Fruit fly (Drosophila melanogaster) whole organism, adult: Measurements from ENCODE around the gene CG33060.

ENCODE experiments used
- CG11617 ChIP-seq: fragments of 200-800 bp; sonication (Bioruptor generic); optimal IDR thresholded peaks from 2 replicates; lab custom pipeline; 2017; ENCODE audit warnings: mild to moderate bottlenecking, missing biosample characterization, missing genetic modification reagents, missing genetic modification characterization
- CG12768 ChIP-seq: fragments of 200-800 bp; sonication (Bioruptor generic); optimal IDR thresholded peaks from 2 replicates; lab custom pipeline; 2017; ENCODE audit warnings: missing biosample characterization, missing genetic modification characterization, mild to moderate bottlenecking, moderate library complexity, missing genetic modification reagents
- CG14711 ChIP-seq: fragments of 200-800 bp; sonication (Bioruptor generic); optimal IDR thresholded peaks from 2 replicates; lab custom pipeline; 2018; ENCODE audit warnings: missing biosample characterization, mild to moderate bottlenecking, missing genetic modification characterization, moderate library complexity
- CG1620 ChIP-seq: fragments of 200-800 bp; sonication (Bioruptor generic); optimal IDR thresholded peaks from 2 replicates; lab custom pipeline; 2016; ENCODE audit warnings: missing biosample characterization, missing genetic modification characterization
- CG5204 ChIP-seq: fragments of 200-800 bp; sonication (Bioruptor generic); optimal IDR thresholded peaks from 2 replicates; lab custom pipeline; 2016; ENCODE audit warnings: missing biosample characterization, missing genetic modification characterization
- CG7045 ChIP-seq: fragments of 200-800 bp; sonication (Bioruptor generic); optimal IDR thresholded peaks from 2 replicates; lab custom pipeline; 2017; ENCODE audit warnings: missing biosample characterization, mild to moderate bottlenecking, missing genetic modification characterization
- CG7101 ChIP-seq: fragments of 200-800 bp; sonication (Bioruptor generic); optimal IDR thresholded peaks from 2 replicates; lab custom pipeline; 2018; ENCODE audit warnings: missing biosample characterization, mild to moderate bottlenecking, missing genetic modification characterization, moderate library complexity
- Clk ChIP-seq: fragments of 200-800 bp; sonication (Bioruptor generic); optimal IDR thresholded peaks from 2 replicates; lab custom pipeline; 2017; ENCODE audit warnings: missing biosample characterization, missing genetic modification characterization
- Crg-1 ChIP-seq: fragments of 200-800 bp; sonication (Bioruptor generic); optimal IDR thresholded peaks from 2 replicates; lab custom pipeline; 2016; ENCODE audit warnings: missing biosample characterization, missing genetic modification characterization
- Hr96 ChIP-seq: fragments of 200-800 bp; sonication (Bioruptor generic); optimal IDR thresholded peaks from 2 replicates; lab custom pipeline; 2016; ENCODE audit warnings: missing biosample characterization, missing genetic modification characterization
- Mnt ChIP-seq: fragments of 200-800 bp; sonication (Bioruptor generic); optimal IDR thresholded peaks from 2 replicates; lab custom pipeline; 2016; ENCODE audit warnings: missing biosample characterization, mild to moderate bottlenecking, missing genetic modification characterization
- bab1 ChIP-seq: fragments of 200-800 bp; sonication (Bioruptor generic); optimal IDR thresholded peaks from 3 replicates; lab custom pipeline; 2019; ENCODE audit warnings: missing biosample characterization, mild to moderate bottlenecking, missing genetic modification characterization, moderate library complexity
- cic ChIP-seq: fragments of 200-800 bp; sonication (Bioruptor generic); optimal IDR thresholded peaks from 2 replicates; lab custom pipeline; 2017; ENCODE audit warnings: missing biosample characterization, mild to moderate bottlenecking, missing genetic modification characterization, moderate library complexity
- cnc ChIP-seq, 2 experiments: fragments of >200 bp; optimal IDR thresholded peaks; 2 replicates each; lab custom pipeline; 2017
- kay ChIP-seq: fragments of 200-800 bp; sonication (Bioruptor generic); peaks from one replicate; lab custom pipeline; 2016; ENCODE audit warnings: missing biosample characterization, missing genetic modification characterization, borderline replicate concordance
- ovo ChIP-seq: fragments of 200-800 bp; sonication (Bioruptor generic); optimal IDR thresholded peaks from 2 replicates; lab custom pipeline; 2016; ENCODE audit warnings: missing biosample characterization, missing genetic modification characterization
- pad ChIP-seq: fragments of 200-800 bp; sonication (Bioruptor generic); optimal IDR thresholded peaks from 3 replicates; lab custom pipeline; 2017; ENCODE audit warnings: missing biosample characterization, missing genetic modification characterization, mild to moderate bottlenecking, moderate library complexity, missing genetic modification reagents
- tj ChIP-seq: fragments of 200-800 bp; sonication (Bioruptor generic); optimal IDR thresholded peaks from 3 replicates; lab custom pipeline; 2017; ENCODE audit warnings: missing biosample characterization, mild to moderate bottlenecking, missing genetic modification characterization, moderate library complexity
- toe ChIP-seq: fragments of 200-800 bp; sonication (Bioruptor generic); optimal IDR thresholded peaks from 2 replicates; lab custom pipeline; 2016; ENCODE audit warnings: missing biosample characterization, missing genetic modification characterization

CG33060 gene

dm6 chr3L:16323372-16323771 is 7.5 kb upstream of the CG33060 start, which contains the start of gene CG13059:
CG13059 (plus strand) TSS chr3L:16323672.
- no peak for TF ChIP-seq cnc (optimal IDR thresholded peaks at IDR 0.05; lab: Kevin White, UChicago)
- no peak for TF ChIP-seq Hr96 (GFP tag; lab: Kevin White, UChicago)
- TF ChIP-seq Crg-1 (GFP tag; lab: Kevin White, UChicago) = no peak
- no peak for TF ChIP-seq CG5204 (GFP tag; lab: Kevin White, UChicago)
- TF ChIP-seq pad (GFP tag; lab: Kevin White, UChicago) = no peak
- TF ChIP-seq Clk (GFP tag; lab: Kevin White, UChicago) = no peak
- no peak for TF ChIP-seq tj (GFP tag; lab: Kevin White, UChicago)
- no peak for TF ChIP-seq CG14711 (tag; lab: Kevin White, UChicago)
- no peak for TF ChIP-seq ovo (GFP tag; lab: Kevin White, UChicago)
- TF ChIP-seq CG12768 (GFP tag; lab: Kevin White, UChicago) = no peak
- TF ChIP-seq CG7101 (tag; lab: Kevin White, UChicago) = no peak
- TF ChIP-seq cic = no peak
- TF ChIP-seq toe = no peak
- no peak for TF ChIP-seq CG1620 (GFP tag; lab: Kevin White, UChicago)
- TF ChIP-seq CG11617 = no peak
- TF ChIP-seq kay (GFP tag; lab: Kevin White, UChicago) = no peak

- TF ChIP-seq cic (no peak), CG12768 (GFP tag; lab: Kevin White, UChicago) (no peak), bab1 (GFP tag; lab: Kevin White, UChicago) (no peak), CG11617 (no peak), CG5204 (GFP tag; lab: Kevin White, UChicago) (no peak), pad (GFP tag; lab: Kevin White, UChicago) (no peak), tj (GFP tag; lab: Kevin White, UChicago) (no peak)
Observed at dm6 chr3L:16326657-16327056, 4.2 kb upstream of the CG33060 start, which contains the start of the genes CG13040 and CG13039. CG13040 (minus strand) TSS chr3L:16326757. CG13039 (minus strand) TSS chr3L:16326762.

dm6 chr3L:16327776-16328175 is 3.1 kb upstream of the CG33060 start, which contains the start of gene CG13038:
CG13038 (minus strand) TSS chr3L:16327893.
- TF ChIP-seq Hr96 (GFP tag; lab: Kevin White, UChicago) (no peak), tj (GFP tag; lab: Kevin White, UChicago) (no peak), CG14711 (tag; lab: Kevin White, UChicago) (no peak), CG5204 (GFP tag; lab: Kevin White, UChicago) (no peak), Crg-1 (GFP tag; lab: Kevin White, UChicago) (no peak), bab1 (GFP tag; lab: Kevin White, UChicago) (no peak), cic (no peak)

- TF ChIP-seq cnc (optimal IDR thresholded peaks at IDR 0.05; lab: Kevin White, UChicago) = no peak
- TF ChIP-seq CG14711 (tag; lab: Kevin White, UChicago) = no peak
Observed at dm6 chr3L:16328207-16328891, 2.5 kb upstream of the CG33060 start, which contains the start of gene CG13058. CG13058 (plus strand) TSS chr3L:16328841.

dm6 chr3L:16329495-16329894 is 1.3 kb upstream of the CG33060 start, which contains the start of gene CG33061:
CG33061 (plus strand) TSS chr3L:16329795.
- TF ChIP-seq Hr96 (GFP tag; lab: Kevin White, UChicago) = no peak
- TF ChIP-seq CG5204 (GFP tag; lab: Kevin White, UChicago) = no peak
- TF ChIP-seq pad (GFP tag; lab: Kevin White, UChicago) = no peak
- TF ChIP-seq kay (GFP tag; lab: Kevin White, UChicago) = no peak
- no peak for TF ChIP-seq CG1620 (GFP tag; lab: Kevin White, UChicago)
- no peak for TF ChIP-seq CG7101 (tag; lab: Kevin White, UChicago)
- TF ChIP-seq ovo (GFP tag; lab: Kevin White, UChicago) = no peak
- TF ChIP-seq CG12768 (GFP tag; lab: Kevin White, UChicago) = no peak

dm6 chr3L:16331633-16332032 is 793 bp downstream of the CG33060 start, which contains the start of gene retinin:
retinin (plus strand) TSS chr3L:16331933.
- TF ChIP-seq CG1620 (GFP tag; lab: Kevin White, UChicago) (no peak), bab1 (GFP tag; lab: Kevin White, UChicago) (no peak), cic (no peak), CG7101 (tag; lab: Kevin White, UChicago) (no peak), cnc (optimal IDR thresholded peaks at IDR 0.05; lab: Kevin White, UChicago) (no peak), CG12768 (GFP tag; lab: Kevin White, UChicago) (no peak), ovo (GFP tag; lab: Kevin White, UChicago) (no peak), Hr96 (GFP tag; lab: Kevin White, UChicago) (no peak), tj (GFP tag; lab: Kevin White, UChicago) (no peak), CG7045 (GFP tag; lab: Kevin White, UChicago) (no peak), CG14711 (tag; lab: Kevin White, UChicago) (no peak), toe (no peak), Crg-1 (GFP tag; lab: Kevin White, UChicago) (no peak), Mnt (GFP tag; lab: Kevin White, UChicago) (no peak), Clk (GFP tag; lab: Kevin White, UChicago) (no peak), CG5204 (GFP tag; lab: Kevin White, UChicago) (no peak)
